Fruit fly (Drosophila melanogaster): ENCODE measurements around the gene CG6845.
A peak's percentile ranks its signal among the peaks of the same experiment; 100 is the strongest.

Gene CG6845

dm6 chr3L:157674-158179, 11.5 kb downstream of the CG6845 start:
- peak; percentile 98 for TF ChIP-seq tj (GFP tag; optimal IDR thresholded peaks at IDR 0.05)
- no peak for TF ChIP-seq CG11617 (GFP tag; optimal IDR thresholded peaks at IDR 0.05)
- no peak for TF ChIP-seq CG1620 (GFP tag; optimal IDR thresholded peaks at IDR 0.05)
- TF ChIP-seq cnc (optimal IDR thresholded peaks at IDR 0.05) = no peak
- TF ChIP-seq bab1 (GFP tag; optimal IDR thresholded peaks at IDR 0.05) = no peak

- TF ChIP-seq tj (GFP tag; optimal IDR thresholded peaks at IDR 0.05) (peak; percentile 7), bab1 (GFP tag; optimal IDR thresholded peaks at IDR 0.05) (no peak), Crg-1 (GFP tag; optimal IDR thresholded peaks at IDR 0.05) (no peak), CG7045 (GFP tag; optimal IDR thresholded peaks at IDR 0.05) (no peak)
Measured at dm6 chr3L:159406-160084, 13.3 kb downstream of the CG6845 start.

- TF ChIP-seq toe (GFP tag; optimal IDR thresholded peaks at IDR 0.05) (no peak), CG5204 (GFP tag; optimal IDR thresholded peaks at IDR 0.05) (no peak), cnc (optimal IDR thresholded peaks at IDR 0.05) (no peak), CG33017 (tag; optimal IDR thresholded peaks at IDR 0.05) (peak; percentile 16), CG7101 (tag; optimal IDR thresholded peaks at IDR 0.05) (peak; percentile 15), ovo (GFP tag; optimal IDR thresholded peaks at IDR 0.05) (no peak), pad (GFP tag; optimal IDR thresholded peaks at IDR 0.05) (peak; percentile 1), Mnt (GFP tag; optimal IDR thresholded peaks at IDR 0.05) (peak; percentile 31), CG1620 (GFP tag; optimal IDR thresholded peaks at IDR 0.05) (no peak), CG12768 (GFP tag; optimal IDR thresholded peaks at IDR 0.05) (peak; percentile 15), cic (GFP tag; optimal IDR thresholded peaks at IDR 0.05) (peak; percentile 29), tj (GFP tag; optimal IDR thresholded peaks at IDR 0.05) (peak; percentile 82), kay (GFP tag; ENCODE audit: borderline replicate concordance) (no peak), CG11617 (GFP tag; optimal IDR thresholded peaks at IDR 0.05) (no peak), bab1 (GFP tag; optimal IDR thresholded peaks at IDR 0.05) (peak; percentile 51), CG14711 (tag; optimal IDR thresholded peaks at IDR 0.05) (peak; percentile 30), Clk (GFP tag; optimal IDR thresholded peaks at IDR 0.05) (no peak), CG7045 (GFP tag; optimal IDR thresholded peaks at IDR 0.05) (peak; percentile 4), Crg-1 (GFP tag; optimal IDR thresholded peaks at IDR 0.05) (no peak), Hr96 (GFP tag; optimal IDR thresholded peaks at IDR 0.05) (no peak)
Measured at dm6 chr3L:160446-161094, 14.3 kb downstream of the CG6845 start.

dm6 chr3L:161833-162587, 15.8 kb downstream of the CG6845 start:
- no peak for TF ChIP-seq CG33017 (tag; optimal IDR thresholded peaks at IDR 0.05)
- no peak for TF ChIP-seq CG12768 (GFP tag; optimal IDR thresholded peaks at IDR 0.05)
- no peak for TF ChIP-seq CG7101 (tag; optimal IDR thresholded peaks at IDR 0.05)
- no peak for TF ChIP-seq ovo (GFP tag; optimal IDR thresholded peaks at IDR 0.05)
- no peak for TF ChIP-seq CG7045 (GFP tag; optimal IDR thresholded peaks at IDR 0.05)
- TF ChIP-seq toe (GFP tag; optimal IDR thresholded peaks at IDR 0.05) = no peak
- no peak for TF ChIP-seq CG5204 (GFP tag; optimal IDR thresholded peaks at IDR 0.05)
- TF ChIP-seq Crg-1 (GFP tag; optimal IDR thresholded peaks at IDR 0.05) = no peak
- no peak for TF ChIP-seq bab1 (GFP tag; optimal IDR thresholded peaks at IDR 0.05)
- TF ChIP-seq Mnt (GFP tag; optimal IDR thresholded peaks at IDR 0.05) = no peak
- TF ChIP-seq pad (GFP tag; optimal IDR thresholded peaks at IDR 0.05) = no peak
- TF ChIP-seq cnc (optimal IDR thresholded peaks at IDR 0.05) = no peak
- no peak for TF ChIP-seq cic (GFP tag; optimal IDR thresholded peaks at IDR 0.05)
- TF ChIP-seq CG11617 (GFP tag; optimal IDR thresholded peaks at IDR 0.05) = no peak

dm6 chr3L:165981-166788, 20.0 kb downstream of the CG6845 start:
- TF ChIP-seq CG7045 (GFP tag; optimal IDR thresholded peaks at IDR 0.05) (no peak), CG11617 (GFP tag; optimal IDR thresholded peaks at IDR 0.05) (no peak), CG14711 (tag; optimal IDR thresholded peaks at IDR 0.05) (no peak), CG33017 (tag; optimal IDR thresholded peaks at IDR 0.05) (peak; percentile 6), CG12768 (GFP tag; optimal IDR thresholded peaks at IDR 0.05) (peak; percentile 17), CG7101 (tag; optimal IDR thresholded peaks at IDR 0.05) (peak; percentile 11)

- TF ChIP-seq ovo (GFP tag; optimal IDR thresholded peaks at IDR 0.05) (no peak), CG33017 (tag; optimal IDR thresholded peaks at IDR 0.05) (no peak), tj (GFP tag; optimal IDR thresholded peaks at IDR 0.05) (no peak), CG11617 (GFP tag; optimal IDR thresholded peaks at IDR 0.05) (no peak), Clk (GFP tag; optimal IDR thresholded peaks at IDR 0.05) (no peak), CG12768 (GFP tag; optimal IDR thresholded peaks at IDR 0.05) (no peak), Hr96 (GFP tag; optimal IDR thresholded peaks at IDR 0.05) (no peak), CG7045 (GFP tag; optimal IDR thresholded peaks at IDR 0.05) (no peak), CG14711 (tag; optimal IDR thresholded peaks at IDR 0.05) (no peak), CG7101 (tag; optimal IDR thresholded peaks at IDR 0.05) (no peak), CG1620 (GFP tag; optimal IDR thresholded peaks at IDR 0.05) (no peak), toe (GFP tag; optimal IDR thresholded peaks at IDR 0.05) (no peak), Mnt (GFP tag; optimal IDR thresholded peaks at IDR 0.05) (no peak), Crg-1 (GFP tag; optimal IDR thresholded peaks at IDR 0.05) (no peak), pad (GFP tag; optimal IDR thresholded peaks at IDR 0.05) (no peak)
Measured at dm6 chr3L:166789-167132, 20.5 kb downstream of the CG6845 start.

Data from whole organism, adult.